Worm (Caenorhabditis elegans): ENCODE measurements around the gene mat-3.

mat-3 gene

DNA sequence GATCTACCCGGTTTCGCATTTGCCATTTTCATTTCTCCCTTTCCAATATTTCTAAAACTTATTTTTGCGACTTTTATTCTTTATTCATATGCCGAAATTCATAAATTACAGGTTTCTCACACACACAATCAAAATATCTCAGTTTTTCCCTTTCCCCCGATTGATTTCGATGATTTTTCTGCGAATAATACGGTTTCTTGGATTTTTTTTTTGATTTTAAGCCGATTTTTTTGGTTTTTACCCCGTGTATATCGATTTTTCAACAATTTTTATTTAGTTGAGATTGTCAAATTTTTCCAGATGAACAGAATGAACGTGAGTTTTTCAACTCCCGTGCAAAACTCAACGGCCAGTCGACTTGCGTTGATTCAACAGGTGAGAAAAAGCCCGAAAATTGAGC, at the start of gene mat-3:
mat-3 (plus strand) TSS at position 301 of the 400 bp plus-strand sequence.
- no peak for TF ChIP-seq sma-9 (GFP tag; optimal IDR thresholded peaks at IDR 0.05)
- TF ChIP-seq sma-9 (tag; optimal IDR thresholded peaks at IDR 0.05): no peak
- no peak for TF ChIP-seq lin-13 (GFP tag; optimal IDR thresholded peaks at IDR 0.05)
- TF ChIP-seq lin-11 (tag; optimal IDR thresholded peaks at IDR 0.05): no peak
- TF ChIP-seq peb-1 (tag; optimal IDR thresholded peaks at IDR 0.05): no peak
- no peak for TF ChIP-seq alr-1 (tag; optimal IDR thresholded peaks at IDR 0.05)
- TF ChIP-seq R02D3.7 (tag; optimal IDR thresholded peaks at IDR 0.05): no peak
- TF ChIP-seq sem-4 (tag; optimal IDR thresholded peaks at IDR 0.05): no peak

DNA sequence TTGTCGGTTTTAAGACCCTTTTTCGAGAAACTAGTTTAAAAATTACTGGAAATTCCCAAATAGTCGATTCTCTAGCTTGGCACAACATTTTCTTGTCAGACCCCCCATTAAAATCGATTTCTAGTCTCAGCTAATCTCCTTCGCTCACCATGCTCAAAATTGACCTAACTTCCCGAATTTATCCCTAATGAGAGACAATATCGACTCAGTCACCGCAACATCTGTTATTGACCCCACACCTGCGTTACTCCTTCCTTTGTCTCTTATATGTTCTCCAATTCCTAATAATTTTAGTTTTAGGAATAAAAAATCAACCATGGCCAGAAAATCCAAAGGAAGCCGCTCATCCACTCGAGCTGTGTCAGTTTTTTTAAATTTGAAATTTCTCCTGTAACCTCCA, 46.2 kb upstream of the mat-3 start, which contains the start of gene cec-8:
cec-8 (plus strand) TSS at position 301 of the 400 bp plus-strand sequence.
- TF ChIP-seq unc-55 (GFP tag; optimal IDR thresholded peaks at IDR 0.05): no peak
- TF ChIP-seq nhr-77 (tag; optimal IDR thresholded peaks at IDR 0.05): no peak

DNA sequence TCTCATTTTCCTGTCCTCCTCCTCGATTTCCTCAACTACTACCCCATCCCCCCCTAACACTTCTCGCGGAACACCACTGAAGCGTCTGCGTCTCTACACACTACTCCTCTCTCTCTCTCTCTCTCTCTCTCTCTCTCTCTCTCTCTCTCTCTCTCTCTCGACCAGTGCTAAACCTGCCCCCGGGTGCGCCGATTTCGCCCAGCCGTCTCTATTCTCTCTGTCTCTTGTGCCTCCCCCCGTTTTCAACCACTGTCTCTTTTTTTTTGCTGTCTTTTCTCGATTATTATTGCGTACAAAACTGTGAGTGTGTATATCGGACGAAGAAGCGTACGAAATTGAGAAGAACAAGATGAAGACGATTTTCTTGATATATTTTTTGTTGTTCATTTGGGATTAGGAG, 42.3 kb upstream of the mat-3 start:
- TF ChIP-seq skn-1 (tag; optimal IDR thresholded peaks at IDR 0.05): no peak
- peak; percentile 84 for TF ChIP-seq nhr-25 (tag; optimal IDR thresholded peaks at IDR 0.05)
- no peak for TF ChIP-seq nhr-23 (tag; optimal IDR thresholded peaks at IDR 0.05)
- TF ChIP-seq nhr-10 (tag; optimal IDR thresholded peaks at IDR 0.05): peak; percentile 63
- TF ChIP-seq blmp-1 (tag; optimal IDR thresholded peaks at IDR 0.05; ENCODE audit: insufficient read depth): peak; percentile 56
- TF ChIP-seq R02D3.7 (tag; optimal IDR thresholded peaks at IDR 0.05): no peak
- TF ChIP-seq snpc-4 (tag; optimal IDR thresholded peaks at IDR 0.05): no peak
- TF ChIP-seq lin-11 (tag; optimal IDR thresholded peaks at IDR 0.05): no peak
- TF ChIP-seq zag-1 (tag; optimal IDR thresholded peaks at IDR 0.05): no peak
- TF ChIP-seq nhr-21 (tag; optimal IDR thresholded peaks at IDR 0.05): peak; percentile 79
- TF ChIP-seq lin-13 (GFP tag; optimal IDR thresholded peaks at IDR 0.05): peak; percentile 59
- no peak for TF ChIP-seq dmd-4 (tag; optimal IDR thresholded peaks at IDR 0.05)
- TF ChIP-seq gmeb-1 (tag; optimal IDR thresholded peaks at IDR 0.05): peak; percentile 34
- peak; percentile 23 for TF ChIP-seq Y55F3AM.14 (GFP tag; optimal IDR thresholded peaks at IDR 0.05)
- TF ChIP-seq elt-3 (tag; optimal IDR thresholded peaks at IDR 0.05): no peak
- TF ChIP-seq lsy-2 (tag; optimal IDR thresholded peaks at IDR 0.05): peak; percentile 16 to 75
- no peak for TF ChIP-seq lin-39 (tag; optimal IDR thresholded peaks at IDR 0.05)
- no peak for TF ChIP-seq unc-39 (tag; optimal IDR thresholded peaks at IDR 0.05)
- peak; percentile 41 for TF ChIP-seq egl-27 (tag; optimal IDR thresholded peaks at IDR 0.05)
- peak; percentile 41 for TF ChIP-seq sma-9 (GFP tag; optimal IDR thresholded peaks at IDR 0.05)
- TF ChIP-seq sma-9 (tag; optimal IDR thresholded peaks at IDR 0.05): no peak
- no peak for TF ChIP-seq ceh-82 (tag; optimal IDR thresholded peaks at IDR 0.05)
- no peak for TF ChIP-seq nhr-11 (tag; optimal IDR thresholded peaks at IDR 0.05)
- peak; percentile 31 for TF ChIP-seq ceh-16 (tag; optimal IDR thresholded peaks at IDR 0.05)
- TF ChIP-seq nhr-77 (tag; optimal IDR thresholded peaks at IDR 0.05): no peak
- TF ChIP-seq mab-5 (tag; optimal IDR thresholded peaks at IDR 0.05): peak; percentile 26
- peak; percentile 59 for TF ChIP-seq sma-3 (GFP tag; optimal IDR thresholded peaks at IDR 0.05)
- peak; percentile 70 for TF ChIP-seq F13H6.1 (tag; optimal IDR thresholded peaks at IDR 0.05)
- no peak for TF ChIP-seq sem-4 (tag; optimal IDR thresholded peaks at IDR 0.05)
- no peak for TF ChIP-seq unc-62 (GFP tag; optimal IDR thresholded peaks at IDR 0.05)
- peak; percentile 66 for TF ChIP-seq crh-2 (tag; optimal IDR thresholded peaks at IDR 0.05)
- TF ChIP-seq ztf-4 (tag; optimal IDR thresholded peaks at IDR 0.05): no peak
- TF ChIP-seq ztf-11 (tag; optimal IDR thresholded peaks at IDR 0.05): no peak
- TF ChIP-seq aly-2 (tag; optimal IDR thresholded peaks at IDR 0.05): no peak
- no peak for TF ChIP-seq ZK546.5 (tag; optimal IDR thresholded peaks at IDR 0.05)
- peak; percentile 65 for TF ChIP-seq unc-55 (GFP tag; optimal IDR thresholded peaks at IDR 0.05)
- TF ChIP-seq mbf-1 (tag; optimal IDR thresholded peaks at IDR 0.05): no peak
- TF ChIP-seq ama-1 (optimal IDR thresholded peaks at IDR 0.05): no peak
- peak; percentile 40 for TF ChIP-seq nhr-129 (tag; optimal IDR thresholded peaks at IDR 0.05)
- no peak for TF ChIP-seq ztf-1 (GFP tag; conservative IDR thresholded peaks at IDR 0.05)
- TF ChIP-seq mdl-1 (tag; optimal IDR thresholded peaks at IDR 0.05): peak in 1 of 2 experiments; percentile 21
- no peak for TF ChIP-seq peb-1 (tag; optimal IDR thresholded peaks at IDR 0.05)
- TF ChIP-seq nhr-237 (tag; optimal IDR thresholded peaks at IDR 0.05): no peak
- TF ChIP-seq fos-1 (tag; optimal IDR thresholded peaks at IDR 0.05): peak; percentile 43
- TF ChIP-seq C34F6.9 (tag; optimal IDR thresholded peaks at IDR 0.05): peak; percentile 51
- no peak for TF ChIP-seq elt-1 (tag; optimal IDR thresholded peaks at IDR 0.05)
- TF ChIP-seq alr-1 (tag; optimal IDR thresholded peaks at IDR 0.05): no peak
- no peak for TF ChIP-seq nhr-12 (tag; optimal IDR thresholded peaks at IDR 0.05)
- TF ChIP-seq nhr-6 (tag; optimal IDR thresholded peaks at IDR 0.05): peak; percentile 32

Data from whole organism, L2 larva.